Worm (Caenorhabditis elegans): ENCODE measurements around the gene B0252.1.

DNA sequence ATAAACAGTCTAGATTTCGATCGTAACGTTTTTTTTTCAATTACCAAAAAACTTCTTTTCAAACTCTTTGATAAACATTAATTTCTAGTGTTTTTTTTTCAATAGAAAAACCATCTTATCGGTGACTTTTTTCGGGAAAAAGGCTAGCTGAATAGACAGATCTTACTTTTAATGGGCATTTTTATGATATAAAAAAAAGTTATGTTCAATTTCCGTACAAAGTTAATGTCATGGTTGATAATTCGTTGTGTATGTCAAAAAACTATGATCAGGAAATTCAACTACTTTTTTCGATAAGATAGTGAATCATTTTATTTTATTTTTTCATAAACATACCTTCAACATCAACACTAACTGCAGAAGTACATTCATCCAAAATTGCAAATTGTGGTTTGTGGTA, 34.9 kb upstream of the B0252.1 start:
- TF ChIP-seq ceh-28 (tag; optimal IDR thresholded peaks at IDR 0.05) (no peak), ZK546.5 (tag; optimal IDR thresholded peaks at IDR 0.05) (no peak), zfp-3 (GFP tag; conservative IDR thresholded peaks at IDR 0.05) (no peak), F26F4.8 (GFP tag; conservative IDR thresholded peaks at IDR 0.05) (no peak), mdl-1 (tag; optimal IDR thresholded peaks at IDR 0.05) (no peak), snpc-4 (tag; optimal IDR thresholded peaks at IDR 0.05) (no peak), unc-39 (tag; optimal IDR thresholded peaks at IDR 0.05) (no peak), ztf-7 (tag; optimal IDR thresholded peaks at IDR 0.05) (no peak), unc-130 (GFP tag; optimal IDR thresholded peaks at IDR 0.05) (no peak), ama-1 (optimal IDR thresholded peaks at IDR 0.05) (no peak), nhr-41 (GFP tag; IDR thresholded peaks at IDR 0.05) (no peak), hlh-11 (tag; optimal IDR thresholded peaks at IDR 0.05) (no peak), madf-9 (GFP tag; conservative IDR thresholded peaks at IDR 0.05) (no peak), F37D6.2 (tag; optimal IDR thresholded peaks at IDR 0.05) (no peak)
